1 fruit fly cellular context compared by ENCODE assay signal in genomic region chr3L:633272-634254, dm6.
TF ChIP-seq lines count a peak whose summit lies in the region.

No protein-coding gene starts in this region.

TF ChIP-seq in whole organism, embryonic, 481 proteins besides CTCF, POLR2A, EP300 and RAD21 (continued from another document and continues in another):
- peak; percentile 92 for TF ChIP-seq dmrt11E (tag; optimal IDR thresholded peaks at IDR 0.05; lab: Kevin White, UChicago)
- TF ChIP-seq CG31388 (GFP tag; optimal IDR thresholded peaks at IDR 0.05; lab: Kevin White, UChicago): peak; percentile 49
- TF ChIP-seq nerfin-2 (GFP tag; IDR thresholded peaks at IDR 0.05; lab: Robert Waterston, UW; ENCODE audit: partially characterized antibody): peak; percentile 27; the same call in 1 of the 2 replicates
- peak; percentile 71 for TF ChIP-seq CG1233 (GFP tag; optimal IDR thresholded peaks at IDR 0.05; lab: Kevin White, UChicago)
- no peak for TF ChIP-seq crc (GFP tag; optimal IDR thresholded peaks at IDR 0.05; lab: Kevin White, UChicago)
- TF ChIP-seq CG15696 (tag; optimal IDR thresholded peaks at IDR 0.05; lab: Kevin White, UChicago): peak; percentile 81
- no peak for TF ChIP-seq Lpt (GFP tag; optimal IDR thresholded peaks at IDR 0.05; lab: Kevin White, UChicago)
- TF ChIP-seq CG7556 (GFP tag; optimal IDR thresholded peaks at IDR 0.05; lab: Kevin White, UChicago): peak; percentile 80
- peak; percentile 75 for TF ChIP-seq kah (GFP tag; optimal IDR thresholded peaks at IDR 0.05; lab: Kevin White, UChicago)
- TF ChIP-seq Doc3 (GFP tag; IDR thresholded peaks at IDR 0.05; lab: Robert Waterston, UW; ENCODE audit: partially characterized antibody): no peak
- TF ChIP-seq ftz-f1 (GFP tag; optimal IDR thresholded peaks at IDR 0.05; lab: Kevin White, UChicago): no peak
- peak; percentile 51 for TF ChIP-seq HHEX (GFP tag; optimal IDR thresholded peaks at IDR 0.05; lab: Kevin White, UChicago)
- TF ChIP-seq MTF-1 (GFP tag; optimal IDR thresholded peaks at IDR 0.05; lab: Kevin White, UChicago; ENCODE audit: borderline replicate concordance): peak; percentile 47
- TF ChIP-seq Med (GFP tag; lab: Kevin White, UChicago): peak; percentile 94
- peak in 1 of 3 experiments; percentile 89 for TF ChIP-seq lola (GFP tag; optimal IDR thresholded peaks at IDR 0.05; lab: Kevin White, UChicago)
- TF ChIP-seq dmrt99B (tag; optimal IDR thresholded peaks at IDR 0.05; lab: Kevin White, UChicago): peak; percentile 84
- peak; percentile 69 for TF ChIP-seq CG12071 (GFP tag; optimal IDR thresholded peaks at IDR 0.05; lab: Kevin White, UChicago)
- peak; percentile 88 for TF ChIP-seq CG11504 (tag; optimal IDR thresholded peaks at IDR 0.05; lab: Kevin White, UChicago)
- peak; percentile 57 for TF ChIP-seq BtbVII (GFP tag; optimal IDR thresholded peaks at IDR 0.05; lab: Kevin White, UChicago)
- peak; percentile 86 for TF ChIP-seq lmd (GFP tag; IDR thresholded peaks at IDR 0.05; lab: Robert Waterston, UW)
- peak; percentile 43 for TF ChIP-seq fu2 (GFP tag; optimal IDR thresholded peaks at IDR 0.05; lab: Kevin White, UChicago)
- no peak for TF ChIP-seq usp (GFP tag; optimal IDR thresholded peaks at IDR 0.05; lab: Kevin White, UChicago)
- TF ChIP-seq seq (GFP tag; IDR thresholded peaks at IDR 0.05; lab: Robert Waterston, UW): peak; percentile 50
- TF ChIP-seq CrebB (tag; optimal IDR thresholded peaks at IDR 0.05; lab: Kevin White, UChicago): no peak
- TF ChIP-seq CG7963 (GFP tag; IDR thresholded peaks at IDR 0.05; lab: Robert Waterston, UW; ENCODE audit: partially characterized antibody): no peak
- 0 out of 3 replicates have a peak, but pooled peaks have one; percentile 50 for TF ChIP-seq z (GFP tag; IDR thresholded peaks at IDR 0.05; lab: Robert Waterston, UW)
- peak; percentile 85 for TF ChIP-seq CG13424 (tag; optimal IDR thresholded peaks at IDR 0.05; lab: Kevin White, UChicago)
- 0 out of 2 replicates have a peak, but pooled peaks have one; percentile 8 for TF ChIP-seq Bgb (GFP tag; IDR thresholded peaks at IDR 0.05; lab: Robert Waterston, UW; ENCODE audit: partially characterized antibody)
- TF ChIP-seq CG11093 (GFP tag; IDR thresholded peaks at IDR 0.05; lab: Robert Waterston, UW): peak; percentile 80; the same call in 2 of the 3 replicates
- TF ChIP-seq CG14965 (GFP tag; optimal IDR thresholded peaks at IDR 0.05; lab: Kevin White, UChicago; ENCODE audit: borderline replicate concordance): peak; percentile 49
- peak; percentile 83 for TF ChIP-seq Chrac-16 (GFP tag; optimal IDR thresholded peaks at IDR 0.05; lab: Kevin White, UChicago)
- peak; percentile 27 for TF ChIP-seq CG6683 (GFP tag; optimal IDR thresholded peaks at IDR 0.05; lab: Kevin White, UChicago)
- TF ChIP-seq HmgD (GFP tag; optimal IDR thresholded peaks at IDR 0.05; lab: Kevin White, UChicago): peak; percentile 57
- TF ChIP-seq HmgZ (tag; optimal IDR thresholded peaks at IDR 0.05; lab: Kevin White, UChicago): peak; percentile 24
- no peak for TF ChIP-seq D19B (GFP tag; optimal IDR thresholded peaks at IDR 0.05; lab: Kevin White, UChicago)
- no peak for TF ChIP-seq Hmx (GFP tag; optimal IDR thresholded peaks at IDR 0.05; lab: Kevin White, UChicago)
- TF ChIP-seq Kr (GFP tag; optimal IDR thresholded peaks at IDR 0.05; lab: Kevin White, UChicago): peak; percentile 13
- TF ChIP-seq slp2 (GFP tag; optimal IDR thresholded peaks at IDR 0.05; lab: Kevin White, UChicago): peak; percentile 85
- TF ChIP-seq hth (optimal IDR thresholded peaks at IDR 0.05; lab: Kevin White, UChicago): no peak
- peak; percentile 58; the same call in 1 of the 2 replicates for TF ChIP-seq dan (GFP tag; IDR thresholded peaks at IDR 0.05; lab: Robert Waterston, UW)
- TF ChIP-seq CG2889 (GFP tag; IDR thresholded peaks at IDR 0.05; lab: Robert Waterston, UW): no peak; the same call in 2 of the 3 replicates
- no peak for TF ChIP-seq B-H2 (GFP tag; optimal IDR thresholded peaks at IDR 0.05; lab: Kevin White, UChicago)
- peak; percentile 83 for TF ChIP-seq CG10959 (GFP tag; IDR thresholded peaks at IDR 0.05; lab: Robert Waterston, UW)
- TF ChIP-seq gem (tag; optimal IDR thresholded peaks at IDR 0.05; lab: Kevin White, UChicago): peak; percentile 94
- no peak for TF ChIP-seq Dbx (GFP tag; IDR thresholded peaks at IDR 0.05; lab: Robert Waterston, UW)
- TF ChIP-seq exex (tag; optimal IDR thresholded peaks at IDR 0.05; lab: Kevin White, UChicago): peak; percentile 85
- peak; percentile 85 for TF ChIP-seq CG1024 (GFP tag; IDR thresholded peaks at IDR 0.05; lab: Robert Waterston, UW)
- peak; percentile 29 for TF ChIP-seq kay (GFP tag; optimal IDR thresholded peaks at IDR 0.05; lab: Kevin White, UChicago)
- peak; percentile 70 for TF ChIP-seq dm (GFP tag; optimal IDR thresholded peaks at IDR 0.05; lab: Kevin White, UChicago)
- peak; percentile 84 for TF ChIP-seq tio (GFP tag; optimal IDR thresholded peaks at IDR 0.05; lab: Kevin White, UChicago)
- TF ChIP-seq Antp (GFP tag; optimal IDR thresholded peaks at IDR 0.05; lab: Kevin White, UChicago): peak; percentile 87
- peak; percentile 59 for TF ChIP-seq run (tag; optimal IDR thresholded peaks at IDR 0.05; lab: Kevin White, UChicago)
- no peak for TF ChIP-seq CG11085 (GFP tag; IDR thresholded peaks at IDR 0.05; lab: Robert Waterston, UW)
- TF ChIP-seq CG3847 (GFP tag; IDR thresholded peaks at IDR 0.05; lab: Robert Waterston, UW): peak; percentile 57; the same call in 1 of the 2 replicates
- peak; percentile 71; the same call in 1 of the 3 replicates for TF ChIP-seq CG7357 (GFP tag; IDR thresholded peaks at IDR 0.05; lab: Robert Waterston, UW)
- peak; percentile 65 for TF ChIP-seq CG4730 (GFP tag; IDR thresholded peaks at IDR 0.05; lab: Robert Waterston, UW)
- TF ChIP-seq CG4360 (GFP tag; IDR thresholded peaks at IDR 0.05; lab: Robert Waterston, UW): peak; percentile 90
- TF ChIP-seq gt (GFP tag; IDR thresholded peaks at IDR 0.05; lab: Robert Waterston, UW): peak; percentile 84
- TF ChIP-seq CG1647 (GFP tag; optimal IDR thresholded peaks at IDR 0.05; lab: Kevin White, UChicago): peak; percentile 64
- TF ChIP-seq CG32767 (GFP tag; IDR thresholded peaks at IDR 0.05; lab: Robert Waterston, UW): peak; percentile 77
- no peak for TF ChIP-seq emc (GFP tag; optimal IDR thresholded peaks at IDR 0.05; lab: Kevin White, UChicago)
- peak; percentile 58 for TF ChIP-seq Vsx1 (GFP tag; optimal IDR thresholded peaks at IDR 0.05; lab: Kevin White, UChicago)
- TF ChIP-seq org-1 (GFP tag; optimal IDR thresholded peaks at IDR 0.05; lab: Kevin White, UChicago): peak; percentile 79
- TF ChIP-seq Opbp (GFP tag; IDR thresholded peaks at IDR 0.05; lab: Robert Waterston, UW; ENCODE audit: partially characterized antibody): no peak
- TF ChIP-seq CG1792 (GFP tag; optimal IDR thresholded peaks at IDR 0.05; lab: Kevin White, UChicago): peak; percentile 75
- TF ChIP-seq CG9876 (GFP tag; optimal IDR thresholded peaks at IDR 0.05; lab: Kevin White, UChicago): peak; percentile 69
- no peak for TF ChIP-seq Dip2 (GFP tag; IDR thresholded peaks at IDR 0.05; lab: Robert Waterston, UW)
- peak; percentile 88 for TF ChIP-seq CoRest (tag; optimal IDR thresholded peaks at IDR 0.05; lab: Kevin White, UChicago)
- peak; percentile 65 for TF ChIP-seq CG18476 (GFP tag; optimal IDR thresholded peaks at IDR 0.05; lab: Kevin White, UChicago)
- no peak for TF ChIP-seq ato (GFP tag; IDR thresholded peaks at IDR 0.05; lab: Robert Waterston, UW; ENCODE audit: partially characterized antibody)
- peak in 1 of 2 experiments; percentile 22 for TF ChIP-seq crp (GFP tag; optimal IDR thresholded peaks at IDR 0.05; lab: Kevin White, UChicago)
- peak; percentile 82 for TF ChIP-seq CG16815 (GFP tag; optimal IDR thresholded peaks at IDR 0.05; lab: Kevin White, UChicago)
- peak; percentile 53; the same call in 1 of the 2 replicates for TF ChIP-seq CG11247 (GFP tag; IDR thresholded peaks at IDR 0.05; lab: Robert Waterston, UW)
- TF ChIP-seq CG17186 (GFP tag; optimal IDR thresholded peaks at IDR 0.05; lab: Kevin White, UChicago): peak; percentile 54
- TF ChIP-seq Xbp1 (GFP tag; optimal IDR thresholded peaks at IDR 0.05; lab: Kevin White, UChicago): peak; percentile 91
- peak; percentile 74 for TF ChIP-seq Camta (GFP tag; optimal IDR thresholded peaks at IDR 0.05; lab: Kevin White, UChicago)
- TF ChIP-seq gfzf (GFP tag; optimal IDR thresholded peaks at IDR 0.05; lab: Kevin White, UChicago): no peak
- peak; percentile 83 for TF ChIP-seq CG2678 (tag; optimal IDR thresholded peaks at IDR 0.05; lab: Kevin White, UChicago)
- TF ChIP-seq corto (GFP tag; optimal IDR thresholded peaks at IDR 0.05; lab: Kevin White, UChicago): no peak
- no peak for TF ChIP-seq gro (GFP tag; optimal IDR thresholded peaks at IDR 0.05; lab: Kevin White, UChicago)
- TF ChIP-seq toy (GFP tag; IDR thresholded peaks at IDR 0.05; lab: Robert Waterston, UW): 0 out of 2 replicates have a peak, but pooled peaks have one; percentile 17
- no peak for TF ChIP-seq rib (GFP tag; IDR thresholded peaks at IDR 0.05; lab: Robert Waterston, UW)
- peak; percentile 56 for TF ChIP-seq ac (GFP tag; optimal IDR thresholded peaks at IDR 0.05; lab: Kevin White, UChicago)
- peak; percentile 87 for TF ChIP-seq Drgx (GFP tag; IDR thresholded peaks at IDR 0.05; lab: Robert Waterston, UW)
- TF ChIP-seq CG12299 (tag; optimal IDR thresholded peaks at IDR 0.05; lab: Kevin White, UChicago): peak; percentile 37
- TF ChIP-seq lab (GFP tag; optimal IDR thresholded peaks at IDR 0.05; lab: Kevin White, UChicago): peak; percentile 80
- TF ChIP-seq CG4404 (GFP tag; IDR thresholded peaks at IDR 0.05; lab: Robert Waterston, UW): peak; percentile 67
- peak; percentile 51 for TF ChIP-seq CG14014 (GFP tag; IDR thresholded peaks at IDR 0.05; lab: Robert Waterston, UW)
- peak; percentile 88 for TF ChIP-seq CG12391 (tag; optimal IDR thresholded peaks at IDR 0.05; lab: Kevin White, UChicago)
- peak; percentile 17 for TF ChIP-seq CG10543 (GFP tag; optimal IDR thresholded peaks at IDR 0.05; lab: Kevin White, UChicago)
- TF ChIP-seq fd64A (GFP tag; optimal IDR thresholded peaks at IDR 0.05; lab: Kevin White, UChicago): peak; percentile 41
- no peak for TF ChIP-seq GATAe (GFP tag; conservative IDR thresholded peaks at IDR 0.05; lab: Robert Waterston, UW)
- peak; percentile 74 for TF ChIP-seq sqz (GFP tag; optimal IDR thresholded peaks at IDR 0.05; lab: Kevin White, UChicago)
- peak; percentile 83 for TF ChIP-seq E2f1 (GFP tag; IDR thresholded peaks at IDR 0.05; lab: Robert Waterston, UW)
- no peak for TF ChIP-seq yki (optimal IDR thresholded peaks at IDR 0.05; lab: Kevin White, UChicago)
- TF ChIP-seq pb (GFP tag; optimal IDR thresholded peaks at IDR 0.05; lab: Kevin White, UChicago): peak; percentile 80
- TF ChIP-seq zfh2 (GFP tag; optimal IDR thresholded peaks at IDR 0.05; lab: Kevin White, UChicago): no peak
- TF ChIP-seq BEAF-32 (GFP tag; optimal IDR thresholded peaks at IDR 0.05; lab: Kevin White, UChicago): no peak
- TF ChIP-seq CG10431 (GFP tag; optimal IDR thresholded peaks at IDR 0.05; lab: Kevin White, UChicago): peak; percentile 72
- TF ChIP-seq NC2β (GFP tag; optimal IDR thresholded peaks at IDR 0.05; lab: Kevin White, UChicago): peak; percentile 79
- peak; percentile 54; the same call in 2 of the 3 replicates for TF ChIP-seq Aef1 (GFP tag; IDR thresholded peaks at IDR 0.05; lab: Robert Waterston, UW)
- TF ChIP-seq HLH3B (GFP tag; IDR thresholded peaks at IDR 0.05; lab: Robert Waterston, UW): peak; percentile 88
- peak; percentile 86 for TF ChIP-seq jumu (GFP tag; optimal IDR thresholded peaks at IDR 0.05; lab: Kevin White, UChicago)
- peak; percentile 81; the same call in 3 of the 4 replicates for TF ChIP-seq Gug (GFP tag; IDR thresholded peaks at IDR 0.05; lab: Robert Waterston, UW)
- TF ChIP-seq mam (GFP tag; optimal IDR thresholded peaks at IDR 0.05; lab: Kevin White, UChicago): peak; percentile 43
- 0 out of 3 replicates have a peak, but pooled peaks have one; percentile 28 for TF ChIP-seq CG16813 (GFP tag; IDR thresholded peaks at IDR 0.05; lab: Robert Waterston, UW; ENCODE audit: partially characterized antibody)
- no peak for TF ChIP-seq Trl (optimal IDR thresholded peaks at IDR 0.05; lab: Kevin White, UChicago)
- peak; percentile 85 for TF ChIP-seq Trl (GFP tag; optimal IDR thresholded peaks at IDR 0.05; lab: Kevin White, UChicago)
- TF ChIP-seq Dll (GFP tag; IDR thresholded peaks at IDR 0.05; lab: Robert Waterston, UW; ENCODE audit: partially characterized antibody): no peak
- peak; percentile 57; the same call in 1 of the 2 replicates for TF ChIP-seq CG8765 (GFP tag; IDR thresholded peaks at IDR 0.05; lab: Robert Waterston, UW)
- no peak for TF ChIP-seq C15 (GFP tag; IDR thresholded peaks at IDR 0.05; lab: Robert Waterston, UW)
- no peak; the same call in 1 of the 2 replicates for TF ChIP-seq Gsc (GFP tag; IDR thresholded peaks at IDR 0.05; lab: Robert Waterston, UW)
- TF ChIP-seq luna (GFP tag; optimal IDR thresholded peaks at IDR 0.05; lab: Kevin White, UChicago): no peak
- no peak for TF ChIP-seq CG13894 (tag; optimal IDR thresholded peaks at IDR 0.05; lab: Kevin White, UChicago)
- TF ChIP-seq CG33213 (GFP tag; optimal IDR thresholded peaks at IDR 0.05; lab: Kevin White, UChicago): peak; percentile 72
- TF ChIP-seq Adf1 (GFP tag; IDR thresholded peaks at IDR 0.05; lab: Robert Waterston, UW): peak; percentile 83
- peak; percentile 89 for TF ChIP-seq CG30431 (GFP tag; optimal IDR thresholded peaks at IDR 0.05; lab: Kevin White, UChicago)
- TF ChIP-seq schlank (tag; optimal IDR thresholded peaks at IDR 0.05; lab: Kevin White, UChicago): peak; percentile 13
- TF ChIP-seq CG17361 (GFP tag; IDR thresholded peaks at IDR 0.05; lab: Robert Waterston, UW): peak; percentile 70
- peak; percentile 54 for TF ChIP-seq TFAM (GFP tag; optimal IDR thresholded peaks at IDR 0.05; lab: Kevin White, UChicago)
- peak; percentile 95 for TF ChIP-seq ci (GFP tag; IDR thresholded peaks at IDR 0.05; lab: Robert Waterston, UW)
- peak; percentile 90 for TF ChIP-seq gsb-n (tag; optimal IDR thresholded peaks at IDR 0.05; lab: Kevin White, UChicago)
- no peak for TF ChIP-seq CG7928 (GFP tag; optimal IDR thresholded peaks at IDR 0.05; lab: Kevin White, UChicago)
- peak; percentile 73 for TF ChIP-seq repo (GFP tag; optimal IDR thresholded peaks at IDR 0.05; lab: Kevin White, UChicago)
- peak; percentile 93 for TF ChIP-seq zfh1 (GFP tag; IDR thresholded peaks at IDR 0.05; lab: Robert Waterston, UW)
- TF ChIP-seq grau (tag; optimal IDR thresholded peaks at IDR 0.05; lab: Kevin White, UChicago): peak; percentile 79
- peak; percentile 27 for TF ChIP-seq CG17912 (GFP tag; optimal IDR thresholded peaks at IDR 0.05; lab: Kevin White, UChicago)
- TF ChIP-seq CG17328 (GFP tag; IDR thresholded peaks at IDR 0.05; lab: Robert Waterston, UW): peak; percentile 93
- peak; percentile 52 for TF ChIP-seq Bdp1 (GFP tag; optimal IDR thresholded peaks at IDR 0.05; lab: Kevin White, UChicago)
